Fruit fly (Drosophila melanogaster): ENCODE data around the gene Wdr82.
A peak's percentile ranks its signal among the peaks of the same experiment; 100 is the strongest.

dm6 chr2L:8362273-8362954, 11.8 kb upstream of the Wdr82 start, which contains the start of gene CG7627:
- TF ChIP-seq gl (tag; optimal IDR thresholded peaks at IDR 0.05) (peak; percentile 7), Snoo (tag; optimal IDR thresholded peaks at IDR 0.05) (peak; percentile 49), CG32121 (GFP tag; IDR thresholded peaks at IDR 0.05) (peak; percentile 54)
